Worm (Caenorhabditis elegans): ENCODE data around the gene clec-35.

DNA sequence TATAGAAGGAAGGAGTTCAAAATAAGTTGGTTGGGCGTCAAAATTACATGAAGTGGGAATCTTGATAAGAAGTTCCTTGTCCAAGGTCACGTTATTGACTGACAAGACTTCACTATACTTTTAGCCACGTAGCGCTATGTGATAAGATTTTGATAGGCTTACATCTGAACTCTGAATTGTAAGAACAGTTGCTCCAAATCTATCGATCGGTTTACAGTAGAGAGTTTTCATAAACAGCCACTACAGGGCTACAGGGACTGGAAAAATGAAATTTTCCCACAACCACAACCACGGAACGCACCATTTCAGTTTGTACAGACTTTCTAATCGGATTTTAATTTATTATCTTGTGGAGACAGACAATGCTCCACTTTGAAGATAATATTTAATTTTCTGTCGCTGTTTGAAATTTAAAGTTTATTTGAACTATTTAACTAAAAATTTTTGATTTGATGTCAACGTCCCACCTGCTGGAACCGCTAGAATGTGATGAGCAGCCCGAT is 4.2 kb upstream of the clec-35 start, which contains the start of the genes clec-31 and clec-22:
- TF ChIP-seq lin-11 (tag; optimal IDR thresholded peaks at IDR 0.05) (no peak), ceh-48 (tag; optimal IDR thresholded peaks at IDR 0.05) (no peak), pha-4 (tag; optimal IDR thresholded peaks at IDR 0.05) (no peak), zip-5 (tag; optimal IDR thresholded peaks at IDR 0.05) (no peak), sox-2 (GFP tag; IDR thresholded peaks at IDR 0.05) (no peak), F13H6.1 (tag; optimal IDR thresholded peaks at IDR 0.05) (no peak), K02D7.2 (tag; optimal IDR thresholded peaks at IDR 0.05) (no peak), rnt-1 (tag; optimal IDR thresholded peaks at IDR 0.05) (no peak), dmd-4 (tag; optimal IDR thresholded peaks at IDR 0.05; ENCODE audit: borderline replicate concordance) (no peak), syd-9 (tag; optimal IDR thresholded peaks at IDR 0.05) (no peak), ceh-19 (GFP tag; optimal IDR thresholded peaks at IDR 0.05) (no peak)
